Fruit fly (Drosophila melanogaster): ENCODE measurements around the gene Nulp1.

DNA sequence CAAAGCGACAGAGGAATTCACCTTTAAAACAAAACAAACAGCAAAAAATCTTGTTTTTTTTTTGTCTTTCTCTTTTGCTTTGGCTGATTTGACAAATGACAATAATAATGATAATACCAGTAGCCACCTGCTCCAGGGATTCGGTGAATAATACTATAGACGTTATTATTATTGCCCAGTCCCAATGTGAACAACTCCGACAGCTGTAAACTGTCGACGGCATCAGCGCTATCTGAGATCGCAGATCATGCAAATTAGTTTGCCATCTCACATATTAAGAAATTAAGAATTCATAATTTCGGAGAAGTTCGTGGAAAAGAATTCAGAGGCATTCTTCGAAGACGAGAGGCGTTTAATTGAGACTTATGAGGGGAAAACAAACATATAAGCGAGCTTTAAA lies 23.9 kb upstream of the Nulp1 start:
- TF ChIP-seq sage (GFP tag; optimal IDR thresholded peaks at IDR 0.05) (no peak), Vsx2 (GFP tag; optimal IDR thresholded peaks at IDR 0.05; ENCODE audit: partially characterized antibody) (no peak), br (GFP tag; optimal IDR thresholded peaks at IDR 0.05) (no peak)

All from whole organism, wandering third instar larva.